Fruit fly (Drosophila melanogaster) whole organism, larva: ENCODE data around the gene Rcd4.

Experiments
- noc ChIP-seq: fragments of 200-800 bp; sonication (Bioruptor generic); optimal IDR thresholded peaks from 3 replicates; lab custom pipeline; 2019; ENCODE audit warnings: missing biosample characterization, mild to moderate bottlenecking, missing genetic modification characterization, moderate library complexity

Rcd4 gene

dm6 chr2L:8419382-8419940 is 36.8 kb downstream of the Rcd4 start:
- TF ChIP-seq noc: no peak

dm6 chr2L:8420259-8420930 is 37.7 kb downstream of the Rcd4 start:
- no peak for TF ChIP-seq noc

dm6 chr2L:8421717-8422116 is 39.1 kb downstream of the Rcd4 start:
- TF ChIP-seq noc: no peak

dm6 chr2L:8423047-8423446 is 40.4 kb downstream of the Rcd4 start:
- no peak for TF ChIP-seq noc

dm6 chr2L:8423460-8424089 is 40.9 kb downstream of the Rcd4 start:
- no peak for TF ChIP-seq noc

- TF ChIP-seq noc: no peak
These were observed 41.4 kb downstream of the Rcd4 start for dm6 chr2L:8424090-8424470.

- no peak for TF ChIP-seq noc
These were observed 42.1 kb downstream of the Rcd4 start for dm6 chr2L:8424662-8425208.

dm6 chr2L:8425212-8425611 is 42.6 kb downstream of the Rcd4 start:
- TF ChIP-seq noc: no peak

- no peak for TF ChIP-seq noc
These were observed 43.5 kb downstream of the Rcd4 start for dm6 chr2L:8425962-8426759.

- no peak for TF ChIP-seq noc
These were observed 44.1 kb downstream of the Rcd4 start for dm6 chr2L:8426801-8427200.

- TF ChIP-seq noc: no peak
These were observed 49.5 kb downstream of the Rcd4 start for dm6 chr2L:8432130-8432529.
